Worm (Caenorhabditis elegans) whole organism, early embryonic: ENCODE data around the gene plpp-1.3.

Experiments used
- ama-1 ChIP-seq: fragments of 150-350 bp; optimal IDR thresholded peaks from 2 replicates; lab custom pipeline; 2014
- scrt-1 ChIP-seq: fragments of 200-800 bp; sonication (Bioruptor generic); IDR thresholded peaks from 2 replicates; pipeline ENCODE4 v1.3.6; 2022; ENCODE audit warnings: missing genetic modification characterization, missing compliant biosample characterization
- sea-1 ChIP-seq: fragments of 200-800 bp; sonication (Bioruptor generic); conservative IDR thresholded peaks from 2 replicates; pipeline ENCODE4 v1.3.6; 2022; ENCODE audit warnings: missing genetic modification characterization, missing compliant biosample characterization
- tbx-11 ChIP-seq: fragments of 200-800 bp; sonication (Bioruptor generic); IDR thresholded peaks from 2 replicates; pipeline ENCODE4 v1.3.6; 2022; ENCODE audit warnings: missing genetic modification characterization, missing compliant biosample characterization

ce11 chrX:10694248-10694647 is 864 bp upstream of the plpp-1.3 start:
- TF ChIP-seq sea-1 (GFP tag; lab: Robert Waterston, UW) (no peak), ama-1 (lab: Kevin White, UChicago) (no peak), tbx-11 (GFP tag; lab: Robert Waterston, UW) (no peak), scrt-1 (GFP tag; lab: Robert Waterston, UW) (no peak)
